Worm (Caenorhabditis elegans): Measurements from ENCODE around the gene Y82E9BR.14.

- TF ChIP-seq T26A8.4 (GFP tag; IDR thresholded peaks at IDR 0.05): no peak
- TF ChIP-seq nhr-11 (tag; optimal IDR thresholded peaks at IDR 0.05): no peak
- TF ChIP-seq zfp-3 (GFP tag; conservative IDR thresholded peaks at IDR 0.05): no peak
Observed at ce11 chrIII:1359669-1360068, 54.2 kb downstream of the Y82E9BR.14 start, which contains the start of gene Y82E9BR.9.
